Fruit fly (Drosophila melanogaster): ENCODE data around the gene PDZ-GEF.
A peak's percentile ranks its signal among the peaks of the same experiment; 100 is the strongest.

PDZ-GEF gene

dm6 chr2L:6356686-6357362 is 33.3 kb downstream of the PDZ-GEF start (continued):
- TF ChIP-seq knrl (GFP tag; IDR thresholded peaks at IDR 0.05; ENCODE audit: partially characterized antibody), result peak; percentile 58
- TF ChIP-seq zen2 (GFP tag; IDR thresholded peaks at IDR 0.05; ENCODE audit: partially characterized antibody), result no peak
- TF ChIP-seq hkb (optimal IDR thresholded peaks at IDR 0.05), result no peak
- TF ChIP-seq hkb (GFP tag; IDR thresholded peaks at IDR 0.05), result peak; percentile 38; the same call in 1 of the 2 replicates
- TF ChIP-seq tin (GFP tag; optimal IDR thresholded peaks at IDR 0.05), result peak; percentile 23
- TF ChIP-seq dpn (GFP tag; optimal IDR thresholded peaks at IDR 0.05), result peak; percentile 18 to 31
- peak; percentile 23; the same call in 1 of the 2 replicates for TF ChIP-seq ap (GFP tag; IDR thresholded peaks at IDR 0.05)
- TF ChIP-seq stwl (tag; optimal IDR thresholded peaks at IDR 0.05), result peak; percentile 23
- TF ChIP-seq onecut (GFP tag; IDR thresholded peaks at IDR 0.05), result peak; percentile 44
- TF ChIP-seq CG15601 (tag; optimal IDR thresholded peaks at IDR 0.05), result peak; percentile 65
- TF ChIP-seq zen (tag; optimal IDR thresholded peaks at IDR 0.05), result peak; percentile 68
- TF ChIP-seq Mes4 (GFP tag; optimal IDR thresholded peaks at IDR 0.05), result peak; percentile 11
- peak; percentile 19 for TF ChIP-seq CG30431 (GFP tag; optimal IDR thresholded peaks at IDR 0.05)
- TF ChIP-seq Sry-δ (GFP tag; optimal IDR thresholded peaks at IDR 0.05), result no peak
- peak; percentile 30; the same call in 1 of the 3 replicates for TF ChIP-seq CG34422 (GFP tag; IDR thresholded peaks at IDR 0.05)
- TF ChIP-seq NfI (GFP tag; optimal IDR thresholded peaks at IDR 0.05), result peak; percentile 74
- TF ChIP-seq CG9932 (GFP tag; IDR thresholded peaks at IDR 0.05), result peak; percentile 51
- peak in 1 of 2 experiments; percentile 31 for TF ChIP-seq chif (GFP tag; optimal IDR thresholded peaks at IDR 0.05)
- peak; percentile 26 for TF ChIP-seq Antp (GFP tag; optimal IDR thresholded peaks at IDR 0.05)
- peak; percentile 36 for TF ChIP-seq CG2678 (tag; optimal IDR thresholded peaks at IDR 0.05)
- peak; percentile 34 for TF ChIP-seq ind (GFP tag; optimal IDR thresholded peaks at IDR 0.05)

dm6 chr2L:6358218-6358617 is 34.7 kb downstream of the PDZ-GEF start, which contains the start of gene CG9500:
CG9500 (minus strand) TSS chr2L:6358318.
- no peak for TF ChIP-seq CG17802 (tag; optimal IDR thresholded peaks at IDR 0.05)
- TF ChIP-seq tap (tag; optimal IDR thresholded peaks at IDR 0.05), result no peak
- no peak for TF ChIP-seq NC2α (GFP tag; optimal IDR thresholded peaks at IDR 0.05)
- no peak for TF ChIP-seq CG5180 (GFP tag; optimal IDR thresholded peaks at IDR 0.05)
- TF ChIP-seq toy (GFP tag; IDR thresholded peaks at IDR 0.05), result no peak
- no peak for TF ChIP-seq Tbp (GFP tag; optimal IDR thresholded peaks at IDR 0.05)
- TF ChIP-seq CG4820 (GFP tag; optimal IDR thresholded peaks at IDR 0.05), result no peak
- TF ChIP-seq HLHmδ (GFP tag; optimal IDR thresholded peaks at IDR 0.05), result no peak
- no peak for TF ChIP-seq maf-S (GFP tag; optimal IDR thresholded peaks at IDR 0.05)
- TF ChIP-seq CG7372 (GFP tag; IDR thresholded peaks at IDR 0.05), result no peak
- no peak for TF ChIP-seq CG11696 (GFP tag; IDR thresholded peaks at IDR 0.05)
- TF ChIP-seq vnd (GFP tag; IDR thresholded peaks at IDR 0.05; ENCODE audit: partially characterized antibody), result no peak
- TF ChIP-seq Aef1 (GFP tag; IDR thresholded peaks at IDR 0.05), result no peak
- no peak for TF ChIP-seq scrt (GFP tag; optimal IDR thresholded peaks at IDR 0.05)

- TF ChIP-seq Ets65A (GFP tag) (peak; percentile 78), CG15011 (GFP tag; optimal IDR thresholded peaks at IDR 0.05) (no peak)
These were observed 36.5 kb downstream of the PDZ-GEF start for dm6 chr2L:6360059-6360458.

Data from whole organism, embryonic.